Fruit fly (Drosophila melanogaster) ovary, adult (tissue): ENCODE results near the gene AdoR.

Experiments used
- CG17801 ChIP-seq: fragments of 200-800 bp; optimal IDR thresholded peaks from 2 replicates; lab custom pipeline; 2019; ENCODE audit warnings: missing biosample characterization, mild to moderate bottlenecking, missing genetic modification characterization, moderate library complexity; ENCODE audit not compliant: partially characterized antibody

Gene AdoR

DNA sequence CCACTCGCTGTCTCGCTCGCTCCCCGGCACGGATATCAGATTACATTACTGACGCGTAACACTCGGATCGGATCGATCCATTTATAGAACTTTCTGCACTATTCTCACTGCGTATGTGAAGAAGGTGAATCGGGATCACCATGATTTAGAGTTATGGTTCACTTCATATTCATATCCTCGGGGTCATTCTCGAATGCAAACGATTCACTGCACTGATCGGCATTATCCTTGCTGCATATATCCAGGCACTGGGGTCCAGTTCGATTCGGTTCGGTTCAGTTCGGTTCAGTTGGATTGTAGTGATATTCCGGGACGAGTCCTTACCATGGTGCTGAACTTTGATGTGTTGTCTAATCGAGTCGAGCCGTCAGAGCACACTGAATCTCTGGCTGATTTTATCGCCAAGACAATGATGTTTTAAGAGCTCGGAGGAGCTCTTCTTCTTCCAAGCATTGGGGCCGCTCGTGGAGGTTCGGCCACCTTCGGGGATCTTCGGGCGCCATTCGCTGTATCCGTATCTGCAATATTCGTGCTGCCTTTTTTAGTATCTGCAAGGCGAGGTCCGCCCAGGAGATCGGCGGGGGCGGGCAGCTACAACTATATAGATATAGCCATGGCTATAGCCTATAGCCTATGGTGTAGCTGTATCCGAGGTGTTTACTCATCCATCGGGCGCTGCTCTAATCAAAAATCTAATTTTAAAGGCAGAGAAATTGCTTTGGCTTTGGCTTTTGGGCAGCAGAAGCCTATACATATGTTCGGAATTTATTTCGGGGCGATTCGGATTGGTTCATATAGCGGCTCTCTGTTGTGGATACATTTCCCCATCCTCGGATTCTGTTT, 25.0 kb upstream of the AdoR start, which contains the start of gene Mlc2:
Mlc2 (minus strand) TSS at position 392 of the 843 bp plus-strand sequence.
- no peak for TF ChIP-seq CG17801 (GFP tag; lab: Kevin White, UChicago)

DNA sequence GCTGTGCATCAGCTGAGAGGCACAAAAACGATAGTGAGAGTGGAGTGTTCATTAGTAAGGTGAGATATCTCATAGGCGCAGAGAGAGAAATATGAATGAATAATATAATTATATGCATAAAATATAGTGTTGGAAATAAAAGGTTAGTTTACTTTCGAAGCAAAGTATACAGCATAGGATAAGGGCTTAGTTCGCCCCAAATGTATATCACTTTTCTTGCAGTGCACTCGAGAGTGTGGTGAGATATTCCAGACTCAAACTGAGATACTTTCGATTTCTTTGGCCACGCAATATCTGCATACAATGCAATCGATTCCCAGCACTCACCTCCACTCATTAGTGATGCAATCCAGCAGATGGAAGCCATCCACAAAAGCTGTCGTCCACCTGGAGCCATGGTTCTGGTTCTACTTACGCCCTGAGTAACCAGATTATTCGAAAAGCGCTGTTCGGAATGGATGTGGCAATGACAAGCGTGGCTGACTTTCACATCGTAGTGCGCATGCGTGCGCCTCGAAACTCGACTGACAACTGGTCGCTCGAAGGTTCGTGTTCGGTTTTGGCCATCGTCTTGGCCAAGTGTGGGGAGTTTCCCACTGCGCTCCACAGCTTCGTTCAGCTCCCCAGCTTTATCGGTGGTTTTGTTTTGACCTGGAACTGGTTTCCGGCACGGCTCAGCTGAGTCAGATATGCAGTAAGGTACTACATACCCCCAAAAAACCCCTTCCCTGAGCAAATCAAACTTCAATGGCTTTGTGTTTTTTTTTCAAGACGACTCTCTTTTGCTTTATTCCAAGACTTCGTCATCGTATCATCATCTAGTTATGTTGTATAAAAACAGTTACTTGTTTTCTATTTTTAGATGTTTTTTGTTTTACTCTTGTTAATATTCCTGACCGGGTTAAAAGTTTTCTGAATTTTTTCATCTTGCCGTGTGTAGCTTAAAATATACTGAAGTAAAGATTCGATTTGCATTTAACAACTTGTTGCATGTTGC, 21.6 kb upstream of the AdoR start, which contains the start of gene Rsod:
Rsod (minus strand) TSS at position 537 of the 997 bp plus-strand sequence.
- TF ChIP-seq CG17801 (GFP tag; lab: Kevin White, UChicago): no peak

DNA sequence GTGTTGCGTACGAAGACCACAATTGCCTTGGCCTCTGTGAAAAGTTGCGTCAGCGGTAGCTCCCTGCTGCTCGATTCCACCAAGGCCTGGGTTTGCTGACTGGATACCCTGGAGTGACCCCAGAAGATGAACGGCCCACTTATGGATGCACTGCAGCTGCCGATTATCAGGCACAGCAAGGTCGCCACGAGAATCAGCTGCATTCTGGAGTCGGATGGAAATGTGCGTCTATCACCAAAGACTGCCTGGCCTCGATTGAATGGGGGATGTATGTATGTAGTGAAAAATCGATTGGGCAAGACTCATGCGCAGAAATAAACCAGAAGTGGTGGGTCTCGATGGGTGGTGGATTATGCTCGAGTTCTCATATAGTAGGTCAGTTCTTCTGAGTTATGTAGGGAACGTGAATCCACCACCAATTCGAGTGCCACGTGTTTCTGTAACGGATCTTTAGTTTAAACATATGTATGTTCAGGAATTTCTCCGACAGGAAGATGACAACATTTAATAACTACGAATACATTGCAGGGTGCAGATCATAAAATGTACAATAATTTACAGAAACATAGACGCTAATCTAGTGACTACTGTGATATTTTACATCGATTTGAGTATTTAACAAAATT, 16.9 kb upstream of the AdoR start, which contains the start of gene VhaAC45RP:
VhaAC45RP (minus strand) TSS at position 261 of the 626 bp plus-strand sequence.
- TF ChIP-seq CG17801 (GFP tag; lab: Kevin White, UChicago): no peak

DNA sequence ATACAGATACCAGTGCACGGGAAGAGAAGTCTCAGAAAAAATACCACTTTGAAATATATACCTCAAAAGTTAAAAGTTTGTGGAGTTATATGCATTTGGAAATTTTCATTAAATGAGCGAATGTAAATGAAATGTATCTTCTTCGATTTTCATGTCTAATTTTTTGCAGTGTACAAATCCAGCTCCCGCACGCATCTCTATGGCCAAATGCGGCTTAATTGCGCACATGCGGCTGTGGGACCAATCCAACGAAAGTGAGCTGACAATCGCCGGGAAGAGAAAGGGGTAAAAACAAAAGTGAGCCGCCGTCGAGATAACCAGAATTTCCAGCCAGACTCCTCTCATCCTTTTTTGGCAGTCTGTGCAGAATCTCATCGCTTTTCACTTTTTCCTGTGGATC, 14.8 kb upstream of the AdoR start:
- TF ChIP-seq CG17801 (GFP tag; lab: Kevin White, UChicago): no peak

DNA sequence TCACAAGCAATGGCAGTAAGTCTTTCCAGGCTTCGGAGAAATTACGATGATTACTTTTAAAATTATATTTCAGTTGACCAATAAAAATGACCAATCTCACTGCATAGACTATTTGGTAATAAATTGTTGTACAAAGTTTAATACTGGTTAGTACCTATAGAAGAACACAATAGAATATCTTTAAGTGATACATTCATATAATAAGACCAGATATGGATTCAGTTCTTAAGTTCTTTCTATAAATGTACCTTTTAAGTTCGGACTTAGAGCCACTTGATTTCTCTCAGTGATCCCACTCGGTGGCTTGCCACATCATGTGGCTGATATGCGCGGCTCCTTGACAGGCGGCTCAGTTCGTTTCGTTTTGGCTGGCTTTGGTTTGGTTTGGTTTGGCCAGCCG, 13.8 kb upstream of the AdoR start:
- TF ChIP-seq CG17801 (GFP tag; lab: Kevin White, UChicago): no peak

DNA sequence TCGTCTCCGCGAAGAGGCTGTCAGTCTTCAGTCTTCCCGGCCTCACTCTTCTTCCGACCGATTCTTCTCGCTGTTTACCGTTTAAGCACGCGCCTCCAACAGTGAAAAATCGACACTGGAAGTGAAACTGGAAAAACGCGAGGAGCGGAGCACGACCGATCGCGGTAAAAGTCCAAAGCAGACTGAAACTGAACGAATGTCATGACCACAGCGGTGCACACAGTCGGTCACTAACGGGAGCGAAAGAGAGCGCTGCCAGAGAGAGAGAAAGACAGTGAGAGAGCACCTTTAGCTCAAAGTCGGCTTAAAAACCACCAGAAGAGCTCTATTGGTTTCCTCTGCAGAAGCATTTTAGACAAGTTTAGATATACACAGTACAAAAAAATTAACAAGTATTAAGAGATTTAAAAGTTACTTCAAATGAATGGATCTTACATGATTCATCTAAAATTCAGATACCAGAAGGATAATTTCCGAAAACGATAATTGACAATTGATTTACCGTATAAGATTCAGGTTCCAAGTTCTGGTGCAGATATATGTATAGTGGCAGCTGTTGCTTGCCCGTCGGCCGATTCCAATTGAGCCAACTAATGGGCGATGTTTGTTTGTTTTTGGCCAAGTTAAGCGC, 11.0 kb upstream of the AdoR start, which contains the start of gene CG11498:
CG11498 (minus strand) TSS at position 162 of the 631 bp plus-strand sequence.
- TF ChIP-seq CG17801 (GFP tag; lab: Kevin White, UChicago): no peak

DNA sequence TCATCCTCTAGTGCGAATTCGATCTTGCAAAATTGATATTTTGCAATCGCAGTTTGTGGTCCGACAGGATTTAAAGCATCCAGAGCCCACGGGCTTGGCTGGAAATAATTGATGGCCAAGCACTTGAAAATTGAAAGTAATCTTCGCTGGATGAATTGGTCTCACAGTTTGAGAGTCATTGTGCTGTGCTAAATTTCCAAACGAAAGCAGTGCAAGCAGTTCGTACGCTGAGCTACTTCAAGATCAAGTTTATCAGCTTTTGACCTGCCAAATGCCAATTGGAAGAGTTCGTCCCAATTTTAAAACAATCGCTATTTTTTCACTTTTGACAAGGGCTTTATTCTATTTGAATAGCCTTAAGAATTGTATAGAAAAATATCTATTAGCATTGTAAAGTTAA, 4.5 kb upstream of the AdoR start:
- TF ChIP-seq CG17801 (GFP tag; lab: Kevin White, UChicago): no peak

DNA sequence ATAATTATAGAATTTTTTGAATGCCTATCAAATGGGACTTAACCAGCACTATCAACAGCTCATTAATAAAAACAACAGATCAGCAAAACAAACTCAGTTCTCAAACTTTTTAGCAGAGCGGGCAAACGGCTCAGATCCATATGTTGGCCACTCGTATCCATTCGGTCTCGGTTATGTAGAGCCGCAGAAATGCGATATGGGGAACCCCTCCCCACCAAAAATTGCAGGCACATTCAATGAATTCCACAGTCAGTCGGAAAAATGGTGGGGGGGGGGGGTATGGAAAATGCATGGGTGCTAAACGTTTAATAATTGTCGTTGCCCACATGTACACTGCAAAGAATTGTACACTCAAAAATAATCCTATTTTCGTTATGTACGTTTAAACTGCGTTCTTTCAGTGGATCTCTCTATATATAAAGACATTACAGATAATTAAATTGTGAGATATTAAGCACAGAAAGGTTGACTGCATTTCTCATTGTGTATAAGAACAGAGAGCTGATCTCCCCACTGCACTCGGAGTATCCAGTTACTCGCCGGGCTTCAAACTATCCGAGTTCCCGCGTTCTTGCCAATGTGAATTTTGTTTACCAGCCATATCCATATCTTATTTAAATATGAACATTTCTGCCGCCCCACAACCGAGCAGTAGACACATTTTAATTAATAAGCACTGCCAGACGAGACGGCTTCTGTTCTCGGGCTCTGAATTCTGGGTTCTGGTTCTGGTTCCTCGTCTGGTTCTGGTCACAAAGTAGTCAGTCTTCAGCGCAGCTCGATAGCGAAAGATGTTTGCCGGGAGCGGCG, 2.1 kb upstream of the AdoR start, which contains the start of gene CG15529:
CG15529 (plus strand) TSS at position 760 of the 810 bp plus-strand sequence.
- TF ChIP-seq CG17801 (GFP tag; lab: Kevin White, UChicago): peak; percentile 36

DNA sequence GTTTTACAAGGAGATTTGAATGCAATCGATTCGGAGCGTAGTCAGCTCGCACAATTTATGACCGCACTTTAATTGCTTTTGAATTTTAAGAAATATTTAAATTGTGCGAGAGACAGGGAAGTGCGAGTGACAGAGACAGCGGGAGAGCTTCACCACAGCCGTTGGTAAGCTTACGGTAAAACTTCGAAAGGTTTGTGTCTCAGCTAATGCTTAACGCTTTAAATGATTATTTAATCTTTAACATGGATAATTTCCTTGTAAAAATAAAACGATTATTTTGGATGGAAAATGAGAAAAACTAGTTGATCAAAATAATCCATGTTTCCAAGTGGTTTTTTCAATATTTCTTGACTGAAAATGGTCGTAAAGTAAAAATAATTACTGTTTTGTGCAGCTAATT, 1.2 kb upstream of the AdoR start:
- no peak for TF ChIP-seq CG17801 (GFP tag; lab: Kevin White, UChicago)

DNA sequence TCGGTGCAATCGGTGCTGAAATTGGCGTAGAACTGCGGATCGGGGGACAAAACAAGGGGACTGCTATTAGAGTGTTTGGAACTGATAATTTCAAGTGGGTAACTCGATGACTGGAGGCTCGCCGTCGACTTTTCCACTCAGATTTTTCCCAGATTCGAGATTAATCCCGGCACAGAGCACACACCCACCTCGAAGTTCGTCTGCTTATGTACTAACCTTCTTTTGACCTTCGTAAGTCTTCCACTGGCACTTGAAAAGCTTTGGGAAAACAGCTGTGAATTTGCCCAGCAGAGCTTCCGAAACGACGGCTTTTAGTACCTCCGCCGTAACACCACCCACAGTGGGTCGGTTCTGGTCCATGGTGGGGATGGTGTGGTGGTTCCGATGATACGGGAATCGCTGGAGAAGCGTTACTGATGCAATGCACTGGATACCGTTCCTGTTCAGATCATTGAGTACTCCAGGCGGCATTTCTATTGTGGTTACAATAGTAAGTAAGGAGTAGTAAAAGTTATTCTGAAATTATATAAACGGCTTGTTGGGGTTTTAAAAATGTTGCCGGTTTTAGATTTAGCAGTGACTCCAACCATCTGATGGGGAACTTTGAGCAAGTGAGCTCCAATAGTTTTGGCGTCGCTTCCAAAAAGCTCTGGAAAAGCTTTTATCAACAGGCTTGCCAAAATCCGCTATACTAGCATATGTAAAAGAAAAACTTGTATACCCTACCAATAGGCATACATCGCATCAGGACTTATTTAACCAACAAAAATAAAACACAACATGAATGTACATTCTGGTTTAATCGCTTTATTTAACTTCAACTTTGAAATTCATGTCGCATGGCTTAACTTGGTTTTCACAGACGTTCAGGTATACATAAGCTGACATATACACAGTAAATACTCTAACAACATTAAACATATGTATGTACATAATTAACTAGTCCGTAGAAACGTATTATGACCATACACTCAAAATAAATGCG, 15.1 kb downstream of the AdoR start, which contains the start of gene Tpi:
Tpi (minus strand) TSS at position 537 of the 985 bp plus-strand sequence.
- TF ChIP-seq CG17801 (GFP tag; lab: Kevin White, UChicago): peak; percentile 9

DNA sequence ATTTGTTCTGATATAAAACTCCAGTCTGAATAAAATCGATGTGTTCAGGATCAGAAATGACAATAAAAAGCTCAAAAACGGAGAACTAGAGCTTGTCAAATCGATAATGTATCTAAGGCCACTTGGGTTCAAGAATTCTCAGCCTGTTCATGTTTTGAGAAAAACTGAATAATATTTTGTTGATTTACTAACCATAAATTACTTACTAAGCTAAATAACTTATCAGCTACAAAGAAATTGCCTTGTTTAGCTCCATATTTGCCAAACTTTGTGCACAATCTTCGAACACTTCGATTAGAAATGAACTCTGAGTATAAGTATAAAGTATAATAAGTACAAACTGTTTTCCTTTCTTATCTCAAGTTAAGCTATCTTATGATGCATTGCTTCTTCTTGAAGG, 17.1 kb downstream of the AdoR start, which contains the start of gene CG31029:
CG31029 (minus strand) TSS at position 101 of the 400 bp plus-strand sequence.
- TF ChIP-seq CG17801 (GFP tag; lab: Kevin White, UChicago): no peak

DNA sequence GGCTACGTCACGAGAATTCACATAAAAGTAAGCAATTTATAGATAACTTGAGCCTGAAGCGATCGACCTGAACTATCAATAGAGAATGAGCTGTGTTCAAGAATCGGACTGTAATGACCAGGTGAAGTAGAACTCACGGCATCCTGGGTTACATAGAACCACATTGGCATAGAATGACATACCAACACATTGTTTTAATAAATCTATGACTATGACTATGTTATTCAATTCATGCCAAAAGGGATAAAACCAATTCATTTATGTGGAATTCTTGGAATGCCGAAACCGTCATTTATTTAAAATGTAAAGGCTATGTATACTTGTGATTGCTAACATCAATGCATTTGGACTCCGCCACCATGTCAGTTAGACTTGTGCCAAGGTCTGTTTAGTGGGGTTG, 20.4 kb downstream of the AdoR start, which contains the start of gene Ppi1:
Ppi1 (minus strand) TSS at position 101 of the 400 bp plus-strand sequence.
- TF ChIP-seq CG17801 (GFP tag; lab: Kevin White, UChicago): no peak
